Worm (Caenorhabditis elegans): ENCODE results near the gene uda-1.

Gene uda-1

DNA sequence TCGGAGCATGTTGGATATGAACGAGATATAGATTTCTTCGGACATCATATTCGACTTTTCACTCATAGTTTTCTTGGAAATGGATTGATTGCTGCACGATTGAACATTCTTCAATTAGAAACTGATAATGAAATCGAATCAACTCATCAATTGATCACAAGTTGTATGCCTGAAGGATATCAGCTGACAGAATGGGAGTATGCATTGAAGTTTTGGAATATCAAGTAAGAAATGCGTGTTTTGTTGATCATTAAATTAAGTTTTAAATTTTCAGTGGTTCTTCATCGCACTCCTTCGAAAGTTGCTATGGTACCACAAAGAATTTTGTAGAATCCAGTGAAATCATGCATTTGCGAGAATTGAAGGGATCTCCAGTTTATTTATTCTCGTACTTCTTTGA lies 1.8 kb downstream of the uda-1 start:
- TF ChIP-seq lin-40 (tag; optimal IDR thresholded peaks at IDR 0.05) (no peak), cebp-2 (GFP tag; IDR thresholded peaks at IDR 0.05) (no peak), F57C9.4 (tag; optimal IDR thresholded peaks at IDR 0.05) (no peak), chd-7 (tag; optimal IDR thresholded peaks at IDR 0.05) (no peak), Y53G8AR.9 (GFP tag; conservative IDR thresholded peaks at IDR 0.05) (no peak), F37B4.10 (GFP tag; IDR thresholded peaks at IDR 0.05) (no peak), ZK185.1 (tag; optimal IDR thresholded peaks at IDR 0.05; ENCODE audit: poor library complexity, severe bottlenecking) (no peak)

DNA sequence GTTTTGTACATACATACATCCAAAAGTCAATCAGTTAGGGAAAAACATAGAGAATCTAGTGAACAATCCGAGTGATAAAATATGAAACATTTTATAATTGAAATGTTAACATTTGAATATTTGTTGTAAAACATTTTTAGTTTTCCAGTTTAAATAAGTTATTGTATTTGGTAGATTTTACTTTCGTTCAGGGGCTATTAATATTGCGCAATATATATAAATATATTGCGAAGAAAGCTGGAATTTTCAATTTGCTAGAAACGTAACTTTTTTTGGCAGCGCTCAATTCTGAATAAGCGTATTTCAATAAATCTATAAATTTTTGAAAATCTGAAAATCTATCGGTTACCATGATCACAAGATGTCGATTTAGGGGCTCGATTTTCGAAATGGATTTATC lies 2.9 kb downstream of the uda-1 start:
- no peak for TF ChIP-seq cebp-1 (GFP tag; IDR thresholded peaks at IDR 0.05)
- peak; percentile 14 for TF ChIP-seq cebp-1 (tag; optimal IDR thresholded peaks at IDR 0.05)
- no peak for TF ChIP-seq ztf-22 (GFP tag; optimal IDR thresholded peaks at IDR 0.05)
- no peak for TF ChIP-seq B0261.1 (tag; optimal IDR thresholded peaks at IDR 0.05)

ce11 chrV:10011623-10012022 lies 7.1 kb downstream of the uda-1 start, which contains the start of gene lea-1:
lea-1 (plus strand) TSS chrV:10011923.
- TF ChIP-seq D2030.7 (GFP tag; IDR thresholded peaks at IDR 0.05): no peak
- TF ChIP-seq ccch-3 (GFP tag; optimal IDR thresholded peaks at IDR 0.05): no peak
- no peak for TF ChIP-seq nhr-120 (GFP tag; IDR thresholded peaks at IDR 0.05)
- TF ChIP-seq Y67H2A.10 (GFP tag; conservative IDR thresholded peaks at IDR 0.05): no peak
- no peak for TF ChIP-seq F22D6.2 (tag; optimal IDR thresholded peaks at IDR 0.05)
- TF ChIP-seq pha-4 (tag; optimal IDR thresholded peaks at IDR 0.05): no peak
- TF ChIP-seq F23B12.7 (tag; optimal IDR thresholded peaks at IDR 0.05; ENCODE audit: insufficient read depth): no peak
- TF ChIP-seq snpc-1.1 (tag; optimal IDR thresholded peaks at IDR 0.05; ENCODE audit: insufficient read depth): no peak
- no peak for TF ChIP-seq gei-17 (GFP tag; optimal IDR thresholded peaks at IDR 0.05)
- no peak for TF ChIP-seq F37B4.10 (GFP tag; IDR thresholded peaks at IDR 0.05)
- no peak for TF ChIP-seq ceh-40 (GFP tag; IDR thresholded peaks at IDR 0.05)
- TF ChIP-seq F52B5.7 (tag; optimal IDR thresholded peaks at IDR 0.05): no peak
- no peak for TF ChIP-seq egl-44 (GFP tag; IDR thresholded peaks at IDR 0.05)
- TF ChIP-seq ztf-18 (tag; optimal IDR thresholded peaks at IDR 0.05): no peak
- no peak for TF ChIP-seq mes-4 (tag; optimal IDR thresholded peaks at IDR 0.05)

- TF ChIP-seq B0261.1 (tag; optimal IDR thresholded peaks at IDR 0.05) (no peak), nhr-80 (tag; optimal IDR thresholded peaks at IDR 0.05) (peak; percentile 45), cebp-1 (GFP tag; IDR thresholded peaks at IDR 0.05) (no peak), cebp-1 (tag; optimal IDR thresholded peaks at IDR 0.05) (peak; percentile 49)
Measured at ce11 chrV:10012639-10013038, 8.1 kb downstream of the uda-1 start.

DNA sequence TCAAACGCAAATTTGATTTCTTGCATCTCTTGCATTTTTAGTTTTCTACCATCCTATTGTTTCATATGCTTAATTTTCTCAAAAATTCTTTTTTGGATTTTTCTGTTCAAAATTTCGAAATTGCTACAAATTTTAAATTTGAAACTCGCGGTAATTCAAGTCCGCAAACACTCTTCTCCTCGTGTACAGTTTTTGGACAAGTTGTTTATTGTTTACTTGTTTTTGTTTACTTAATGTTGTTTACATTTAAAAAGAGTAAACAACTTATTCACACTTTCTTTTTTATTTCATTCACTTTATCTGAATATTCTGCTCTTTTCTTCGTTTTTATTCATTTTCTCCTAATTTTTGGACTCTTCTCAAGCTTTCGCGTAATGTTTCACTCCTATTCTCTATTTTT lies 13.7 kb downstream of the uda-1 start:
- 0 out of 2 replicates have a peak, but pooled peaks have one; percentile 31 for TF ChIP-seq B0019.2 (GFP tag; conservative IDR thresholded peaks at IDR 0.05)
- TF ChIP-seq lin-54 (GFP tag; optimal IDR thresholded peaks at IDR 0.05): peak; percentile 81
- peak; percentile 60 for TF ChIP-seq lsl-1 (GFP tag; optimal IDR thresholded peaks at IDR 0.05)
- no peak for TF ChIP-seq nhr-80 (tag; optimal IDR thresholded peaks at IDR 0.05)
- no peak for TF ChIP-seq ceh-40 (GFP tag; IDR thresholded peaks at IDR 0.05)
- TF ChIP-seq D2030.7 (GFP tag; IDR thresholded peaks at IDR 0.05): peak; percentile 80
- TF ChIP-seq F23B12.7 (tag; optimal IDR thresholded peaks at IDR 0.05; ENCODE audit: insufficient read depth): peak; percentile 38
- TF ChIP-seq madf-6 (GFP tag; IDR thresholded peaks at IDR 0.05): peak; percentile 75
- TF ChIP-seq hsf-1 (GFP tag; IDR thresholded peaks at IDR 0.05): no peak
- TF ChIP-seq snpc-4 (GFP tag; optimal IDR thresholded peaks at IDR 0.05): no peak
- TF ChIP-seq snpc-4 (tag; optimal IDR thresholded peaks at IDR 0.05): peak in 2 of 4 experiments; percentile 36 to 42
- TF ChIP-seq him-1 (tag; optimal IDR thresholded peaks at IDR 0.05): peak; percentile 18
- peak; percentile 50; the same call in 1 of the 2 replicates for TF ChIP-seq ceh-91 (GFP tag; IDR thresholded peaks at IDR 0.05)
- peak; percentile 96 for TF ChIP-seq unc-130 (GFP tag; optimal IDR thresholded peaks at IDR 0.05)
- peak; percentile 37 for TF ChIP-seq snpc-1.3 (tag; optimal IDR thresholded peaks at IDR 0.05; ENCODE audit: insufficient read depth)
- TF ChIP-seq snpc-3.4 (tag; optimal IDR thresholded peaks at IDR 0.05): peak; percentile 88
- no peak for TF ChIP-seq mel-28 (tag; optimal IDR thresholded peaks at IDR 0.05; ENCODE audit: borderline replicate concordance)
- peak; percentile 63 for TF ChIP-seq efl-1 (GFP tag; optimal IDR thresholded peaks at IDR 0.05)
- peak; percentile 46; the same call in 1 of the 2 replicates for TF ChIP-seq madf-8 (GFP tag; conservative IDR thresholded peaks at IDR 0.05)
- TF ChIP-seq dox-1 (GFP tag; IDR thresholded peaks at IDR 0.05): peak; percentile 33; the same call in 1 of the 2 replicates
